Worm (Caenorhabditis elegans) whole organism, midembryonic: ENCODE measurements around the gene symk-1.

Experiments
- T22C8.4 ChIP-seq: fragments of 200-800 bp; sonication (Bioruptor generic); IDR thresholded peaks from 2 replicates; pipeline ENCODE4 v1.3.6; 2022; ENCODE audit warnings: missing genetic modification characterization, missing compliant biosample characterization
- cog-1 ChIP-seq: sonication (generic microtip); optimal IDR thresholded peaks from 2 replicates; lab custom pipeline; 2016; ENCODE audit warnings: missing genetic modification characterization, missing compliant biosample characterization
- klf-2 ChIP-seq: fragments of 200-800 bp; sonication (Bioruptor generic); conservative IDR thresholded peaks from 2 replicates; pipeline ENCODE4 v1.3.6; 2022; ENCODE audit warnings: missing genetic modification reagents, missing genetic modification characterization, missing compliant biosample characterization

DNA sequence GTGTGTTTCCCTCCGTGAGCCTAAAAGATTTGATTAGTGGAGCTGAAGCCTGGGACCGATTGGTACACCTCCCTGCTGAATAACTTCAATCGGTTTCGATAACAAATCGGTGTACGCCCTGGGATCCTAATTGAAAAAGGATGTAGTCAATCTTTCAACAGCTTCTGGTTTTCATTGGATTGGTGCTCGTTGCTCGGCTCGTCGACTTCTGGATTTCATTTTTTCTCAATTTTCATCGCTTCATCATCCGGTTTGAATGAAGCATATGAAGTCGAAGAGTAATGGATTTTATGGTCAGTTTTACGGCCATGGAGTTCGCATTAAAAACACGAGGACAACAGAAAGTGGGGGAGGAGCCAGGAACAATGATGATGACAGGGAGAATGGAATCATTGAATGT, 14.2 kb upstream of the symk-1 start:
- TF ChIP-seq T22C8.4 (GFP tag; lab: Robert Waterston, UW) (no peak), klf-2 (GFP tag; lab: Robert Waterston, UW) (no peak), cog-1 (tag; lab: Kevin White, UChicago) (no peak)
